Worm (Caenorhabditis elegans) whole organism, dauer: ENCODE results near the gene act-1.

Experiments
- unc-62 ChIP-seq: sonication (generic microtip); optimal IDR thresholded peaks from 2 replicates; lab custom pipeline; 2017; ENCODE audit warnings: missing biosample characterization, missing genetic modification reagents, missing genetic modification characterization

The act-1 gene

ce11 chrV:11123817-11124337 is 43.0 kb downstream of the act-1 start, which contains the start of the genes atp-5 and lmtr-3:
atp-5 (minus strand) TSS chrV:11123867.
lmtr-3 (plus strand) TSS chrV:11124186.
- no peak for TF ChIP-seq unc-62 (GFP tag; lab: Kevin White, UChicago)

DNA sequence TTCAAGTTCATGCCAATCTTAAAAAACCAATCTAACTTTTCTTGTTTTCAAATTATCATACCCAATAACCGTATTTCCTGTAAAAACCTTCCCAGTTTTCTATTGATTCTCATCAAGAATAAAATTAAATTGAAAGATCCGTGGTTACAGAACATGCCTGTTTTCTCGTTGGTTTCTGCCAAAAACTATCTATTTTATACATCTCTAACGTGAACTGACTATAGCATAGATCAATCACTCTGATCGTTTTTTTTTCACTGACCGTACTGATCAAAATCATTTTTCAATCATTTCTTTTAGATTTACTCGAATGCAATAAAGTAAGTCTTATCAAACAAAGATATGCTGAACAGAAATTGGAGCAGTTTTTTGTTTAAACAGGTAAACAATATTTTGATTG is 44.1 kb downstream of the act-1 start, which contains the start of gene C06H2.2:
TSS of gene C06H2.2 (plus strand) at position 301 of the 400 bp plus-strand sequence.
- TF ChIP-seq unc-62 (GFP tag; lab: Kevin White, UChicago) = no peak

ce11 chrV:11127197-11127596 is 46.3 kb downstream of the act-1 start, which contains the start of gene jmjd-5:
jmjd-5 (plus strand) TSS chrV:11127497.
- TF ChIP-seq unc-62 (GFP tag; lab: Kevin White, UChicago) = no peak

- no peak for TF ChIP-seq unc-62 (GFP tag; lab: Kevin White, UChicago)
Measured at ce11 chrV:11131801-11132200, 50.9 kb downstream of the act-1 start.
